Fruit fly (Drosophila melanogaster) whole organism, pupa: ENCODE data around the gene CG46310.

Source experiments
- CG10348 ChIP-seq: fragments of 200-800 bp; sonication (Bioruptor generic); IDR thresholded peaks from 2 replicates; pipeline ENCODE4 v1.3.6; 2022; ENCODE audit warnings: missing biosample characterization, missing genetic modification characterization
- D1 ChIP-seq: fragments of 200-800 bp; sonication (Bioruptor generic); optimal IDR thresholded peaks from 2 replicates; lab custom pipeline; 2018; ENCODE audit warnings: missing biosample characterization, mild to moderate bottlenecking, missing genetic modification characterization, moderate library complexity

DNA sequence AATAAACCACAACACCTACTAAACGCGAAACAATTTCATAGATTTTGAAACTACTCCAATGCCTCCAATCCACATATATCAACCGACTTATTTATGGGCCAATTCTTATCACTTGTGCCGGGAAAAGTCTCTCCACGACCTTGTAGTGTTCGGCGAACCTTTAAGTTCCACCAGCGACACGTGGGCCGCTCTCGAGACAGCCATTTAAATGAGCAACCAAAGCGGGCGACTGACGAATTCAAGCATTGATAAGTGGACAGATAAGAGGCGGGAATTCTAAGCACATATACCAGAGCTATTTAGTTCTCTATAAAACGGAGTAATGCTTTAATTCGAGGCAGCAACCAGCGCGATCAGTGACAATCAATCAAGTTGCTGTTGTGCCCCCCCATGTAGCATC, 39.1 kb downstream of the CG46310 start:
- TF ChIP-seq D1 (tag; lab: Kevin White, UChicago) (no peak), CG10348 (no peak)
